Fruit fly (Drosophila melanogaster) whole organism, embryonic: ENCODE measurements around the gene par-6.

Experiments
- Asciz ChIP-seq: fragments of 200-800 bp; sonication (Bioruptor generic); optimal IDR thresholded peaks from 2 replicates; lab custom pipeline; 2017; ENCODE audit warnings: missing biosample characterization, mild to moderate bottlenecking, missing genetic modification characterization, missing genetic modification reagents
- Bdp1 ChIP-seq: fragments of 200-800 bp; sonication (Bioruptor generic); optimal IDR thresholded peaks from 3 replicates; lab custom pipeline; 2016; ENCODE audit warnings: missing biosample characterization, missing genetic modification characterization
- Bgb ChIP-seq: fragments of 200-800 bp; sonication (Bioruptor generic); IDR thresholded peaks from 2 replicates; pipeline ENCODE4 v1.3.6; 2022; ENCODE audit warnings: missing biosample characterization, missing genetic modification characterization; ENCODE audit not compliant: partially characterized antibody
- Blimp-1 ChIP-seq: fragments of 200-800 bp; sonication (Bioruptor generic); optimal IDR thresholded peaks from 3 replicates; lab custom pipeline; 2018; ENCODE audit warnings: missing biosample characterization, missing genetic modification characterization, mild to moderate bottlenecking, moderate library complexity, missing genetic modification reagents
- Bteb2 ChIP-seq: fragments of 200-800 bp; sonication (Bioruptor generic); optimal IDR thresholded peaks from 2 replicates; lab custom pipeline; 2016; ENCODE audit warnings: missing biosample characterization, missing genetic modification characterization
- CG11085 ChIP-seq: fragments of 200-800 bp; sonication (Bioruptor generic); IDR thresholded peaks from 2 replicates; pipeline ENCODE4 v1.3.6; 2022; ENCODE audit warnings: missing biosample characterization, missing genetic modification characterization
- CG11695 ChIP-seq: fragments of 200-800 bp; sonication (Bioruptor generic); IDR thresholded peaks from 3 replicates; pipeline ENCODE4 v1.3.6; 2022; ENCODE audit warnings: missing biosample characterization, missing genetic modification characterization
- CG13123 ChIP-seq: fragments of 200-800 bp; sonication (Bioruptor generic); optimal IDR thresholded peaks from 2 replicates; lab custom pipeline; 2016; ENCODE audit warnings: missing biosample characterization, missing genetic modification characterization
- CG14441 ChIP-seq: fragments of 200-800 bp; sonication (Bioruptor generic); IDR thresholded peaks from 2 replicates; pipeline ENCODE4 v1.3.6; 2022; ENCODE audit warnings: missing biosample characterization, missing genetic modification characterization
- CG15011 ChIP-seq: fragments of 200-800 bp; sonication (Bioruptor generic); optimal IDR thresholded peaks from 3 replicates; lab custom pipeline; 2018; ENCODE audit warnings: missing biosample characterization, mild to moderate bottlenecking, missing genetic modification characterization
- CG15269 ChIP-seq: fragments of 200-800 bp; sonication (Bioruptor generic); optimal IDR thresholded peaks from 2 replicates; lab custom pipeline; 2018; ENCODE audit warnings: missing biosample characterization, mild to moderate bottlenecking, missing genetic modification characterization, moderate library complexity
- CG15479 ChIP-seq: fragments of 200-800 bp; sonication (Bioruptor generic); optimal IDR thresholded peaks from 3 replicates; lab custom pipeline; 2019; ENCODE audit warnings: missing biosample characterization, mild to moderate bottlenecking, missing genetic modification characterization, moderate library complexity
- CG15514 ChIP-seq: fragments of 200-800 bp; sonication (Bioruptor generic); optimal IDR thresholded peaks from 3 replicates; lab custom pipeline; 2017; ENCODE audit warnings: missing biosample characterization, missing genetic modification characterization, mild to moderate bottlenecking, moderate library complexity, missing genetic modification reagents
- CG1792 ChIP-seq: fragments of 200-800 bp; sonication (Bioruptor generic); optimal IDR thresholded peaks from 2 replicates; lab custom pipeline; 2016; ENCODE audit warnings: missing biosample characterization, missing genetic modification characterization
- CG18599 ChIP-seq: fragments of 200-800 bp; sonication (Bioruptor generic); optimal IDR thresholded peaks from 3 replicates; lab custom pipeline; 2017; ENCODE audit warnings: missing biosample characterization, missing genetic modification characterization, mild to moderate bottlenecking, moderate library complexity, missing genetic modification reagents
- CG2889 ChIP-seq: fragments of 200-800 bp; sonication (Bioruptor generic); IDR thresholded peaks from 3 replicates; pipeline ENCODE4 v1.3.6; 2022; ENCODE audit warnings: missing biosample characterization, missing genetic modification characterization
- CG4707 ChIP-seq: fragments of 200-800 bp; sonication (Bioruptor generic); optimal IDR thresholded peaks from 2 replicates; lab custom pipeline; 2018; ENCODE audit warnings: missing biosample characterization, mild to moderate bottlenecking, missing genetic modification characterization, moderate library complexity
- CG6683 ChIP-seq: fragments of 200-800 bp; sonication (Bioruptor generic); optimal IDR thresholded peaks from 2 replicates; lab custom pipeline; 2017; ENCODE audit warnings: missing biosample characterization, mild to moderate bottlenecking, missing genetic modification characterization, missing genetic modification reagents
- CG7271 ChIP-seq: fragments of 200-800 bp; sonication (Bioruptor generic); optimal IDR thresholded peaks from 2 replicates; lab custom pipeline; 2018; ENCODE audit warnings: missing biosample characterization, mild to moderate bottlenecking, missing genetic modification characterization, moderate library complexity
- CkIIα-i1 ChIP-seq: fragments of 200-800 bp; sonication (Bioruptor generic); IDR thresholded peaks from 2 replicates; pipeline ENCODE4 v1.3.6; 2022; ENCODE audit warnings: missing biosample characterization, missing genetic modification characterization
- Doc2 ChIP-seq: fragments of 200-800 bp; sonication (Bioruptor generic); IDR thresholded peaks from 2 replicates; pipeline ENCODE4 v1.3.6; 2022; ENCODE audit warnings: missing biosample characterization, missing genetic modification characterization
- ERR ChIP-seq: fragments of 200-800 bp; sonication (Bioruptor generic); optimal IDR thresholded peaks from 2 replicates; lab custom pipeline; 2016; ENCODE audit warnings: missing biosample characterization, missing genetic modification characterization
- Hr78 ChIP-seq, 2 experiments: fragments of 200-800 bp in 1 of 2; fragments of >200 bp in 1 of 2; sonication (Bioruptor generic) in 1 of 2; optimal IDR thresholded peaks; 2 replicates each; lab custom pipeline; 2017 to 2019; ENCODE audit warnings: missing biosample characterization in 2 of 2, missing genetic modification characterization in 2 of 2, mild to moderate bottlenecking in 1 of 2, moderate library complexity in 1 of 2
- Jarid2 ChIP-seq: fragments of 200-800 bp; sonication (Bioruptor generic); optimal IDR thresholded peaks from 3 replicates; lab custom pipeline; 2017; ENCODE audit warnings: mild to moderate bottlenecking, missing biosample characterization, missing genetic modification reagents, missing genetic modification characterization
- Oli ChIP-seq: fragments of 200-800 bp; sonication (Bioruptor generic); optimal IDR thresholded peaks from 2 replicates; lab custom pipeline; 2018; ENCODE audit warnings: missing biosample characterization, mild to moderate bottlenecking, missing genetic modification characterization, moderate library complexity
- Optix ChIP-seq: fragments of 200-800 bp; sonication (Bioruptor generic); IDR thresholded peaks from 3 replicates; pipeline ENCODE4 v1.3.6; 2022; ENCODE audit warnings: missing biosample characterization, missing genetic modification characterization
- Pdp1 ChIP-seq, 2 experiments: fragments of 200-800 bp; sonication (Bioruptor generic); optimal IDR thresholded peaks; 3 replicates each; lab custom pipeline; 2016; ENCODE audit warnings: missing biosample characterization in 2 of 2, missing genetic modification characterization in 2 of 2, mild to moderate bottlenecking in 1 of 2, moderate library complexity in 1 of 2
- Sry-β ChIP-seq: fragments of 200-800 bp; sonication (Bioruptor generic); optimal IDR thresholded peaks from 2 replicates; lab custom pipeline; 2018; ENCODE audit warnings: missing biosample characterization, mild to moderate bottlenecking, missing genetic modification characterization, moderate library complexity
- Xbp1 ChIP-seq: fragments of 200-800 bp; sonication (Bioruptor generic); optimal IDR thresholded peaks from 3 replicates; lab custom pipeline; 2016; ENCODE audit warnings: missing biosample characterization, mild to moderate bottlenecking, missing genetic modification characterization
- ab ChIP-seq: fragments of 200-800 bp; sonication (Bioruptor generic); optimal IDR thresholded peaks from 2 replicates; lab custom pipeline; 2016; ENCODE audit warnings: missing biosample characterization, missing genetic modification characterization
- ara ChIP-seq: fragments of 200-800 bp; sonication (Bioruptor generic); IDR thresholded peaks from 2 replicates; pipeline ENCODE4 v1.3.6; 2022; ENCODE audit warnings: missing biosample characterization, missing genetic modification characterization
- cg ChIP-seq: fragments of 200-800 bp; sonication (Bioruptor generic); optimal IDR thresholded peaks from 3 replicates; lab custom pipeline; 2019; ENCODE audit warnings: missing biosample characterization, mild to moderate bottlenecking, missing genetic modification characterization, moderate library complexity
- croc ChIP-seq: fragments of 200-800 bp; sonication (Bioruptor generic); conservative IDR thresholded peaks from 3 replicates; pipeline ENCODE4 v1.3.6; 2022; ENCODE audit warnings: missing biosample characterization, missing genetic modification characterization
- crol ChIP-seq: fragments of 200-800 bp; sonication (Bioruptor generic); IDR thresholded peaks from 2 replicates; pipeline ENCODE4 v1.3.6; 2022; ENCODE audit warnings: missing biosample characterization, missing genetic modification characterization
- dimm ChIP-seq: fragments of 200-800 bp; sonication (Bioruptor generic); IDR thresholded peaks from 2 replicates; pipeline ENCODE4 v1.3.6; 2022; ENCODE audit warnings: missing biosample characterization, missing genetic modification characterization
- dm ChIP-seq: fragments of 200-800 bp; sonication (Bioruptor generic); optimal IDR thresholded peaks from 3 replicates; lab custom pipeline; 2016; ENCODE audit warnings: missing biosample characterization, missing genetic modification characterization
- gsb ChIP-seq: fragments of 200-800 bp; sonication (Bioruptor generic); IDR thresholded peaks from 2 replicates; pipeline ENCODE4 v1.3.6; 2022; ENCODE audit warnings: missing biosample characterization, missing genetic modification characterization
- hkb ChIP-seq, 2 experiments: fragments of 200-800 bp in 1 of 2; fragments of >200 bp in 1 of 2; sonication (Bioruptor generic) in 1 of 2; IDR thresholded peaks in 1 of 2; optimal IDR thresholded peaks in 1 of 2; 2 replicates each; pipeline versions ENCODE4 v1.3.6 to Lab custom; 2017 to 2022; ENCODE audit warnings: missing biosample characterization in 1 of 2, missing genetic modification characterization in 1 of 2
- klu ChIP-seq: fragments of 200-800 bp; sonication (Bioruptor generic); IDR thresholded peaks from 2 replicates; pipeline ENCODE4 v1.3.6; 2022; ENCODE audit warnings: missing biosample characterization, missing genetic modification characterization
- luna ChIP-seq: fragments of 200-800 bp; sonication (Bioruptor generic); optimal IDR thresholded peaks from 2 replicates; lab custom pipeline; 2016; ENCODE audit warnings: missing biosample characterization, missing genetic modification characterization
- onecut ChIP-seq: fragments of 200-800 bp; sonication (Bioruptor generic); IDR thresholded peaks from 2 replicates; pipeline ENCODE4 v1.3.6; 2022; ENCODE audit warnings: missing biosample characterization, missing genetic modification characterization
- pb ChIP-seq: fragments of 200-800 bp; sonication (Bioruptor generic); optimal IDR thresholded peaks from 3 replicates; lab custom pipeline; 2016; ENCODE audit warnings: missing biosample characterization, missing genetic modification characterization
- pros ChIP-seq: fragments of 200-800 bp; sonication (Bioruptor generic); optimal IDR thresholded peaks from 3 replicates; lab custom pipeline; 2019; ENCODE audit warnings: missing biosample characterization, mild to moderate bottlenecking, missing genetic modification characterization, moderate library complexity
- seq ChIP-seq: fragments of 200-800 bp; sonication (Bioruptor generic); IDR thresholded peaks from 2 replicates; pipeline ENCODE4 v1.3.6; 2022; ENCODE audit warnings: missing biosample characterization, missing genetic modification characterization
- slou ChIP-seq: fragments of 200-800 bp; sonication (Bioruptor generic); optimal IDR thresholded peaks from 3 replicates; lab custom pipeline; 2016; ENCODE audit warnings: missing biosample characterization, missing genetic modification characterization
- tio ChIP-seq: fragments of 200-800 bp; sonication (Bioruptor generic); optimal IDR thresholded peaks from 2 replicates; lab custom pipeline; 2017; ENCODE audit warnings: missing biosample characterization, missing genetic modification characterization, inconsistent platforms
- toy ChIP-seq: fragments of 200-800 bp; sonication (Bioruptor generic); IDR thresholded peaks from 2 replicates; pipeline ENCODE4 v1.3.6; 2022; ENCODE audit warnings: missing biosample characterization, missing genetic modification characterization
- ttk ChIP-seq: fragments of 200-800 bp; sonication (Bioruptor generic); IDR thresholded peaks from 2 replicates; pipeline ENCODE4 v2.1.2; 2022; ENCODE audit warnings: missing biosample characterization, missing genetic modification characterization

The par-6 gene

DNA sequence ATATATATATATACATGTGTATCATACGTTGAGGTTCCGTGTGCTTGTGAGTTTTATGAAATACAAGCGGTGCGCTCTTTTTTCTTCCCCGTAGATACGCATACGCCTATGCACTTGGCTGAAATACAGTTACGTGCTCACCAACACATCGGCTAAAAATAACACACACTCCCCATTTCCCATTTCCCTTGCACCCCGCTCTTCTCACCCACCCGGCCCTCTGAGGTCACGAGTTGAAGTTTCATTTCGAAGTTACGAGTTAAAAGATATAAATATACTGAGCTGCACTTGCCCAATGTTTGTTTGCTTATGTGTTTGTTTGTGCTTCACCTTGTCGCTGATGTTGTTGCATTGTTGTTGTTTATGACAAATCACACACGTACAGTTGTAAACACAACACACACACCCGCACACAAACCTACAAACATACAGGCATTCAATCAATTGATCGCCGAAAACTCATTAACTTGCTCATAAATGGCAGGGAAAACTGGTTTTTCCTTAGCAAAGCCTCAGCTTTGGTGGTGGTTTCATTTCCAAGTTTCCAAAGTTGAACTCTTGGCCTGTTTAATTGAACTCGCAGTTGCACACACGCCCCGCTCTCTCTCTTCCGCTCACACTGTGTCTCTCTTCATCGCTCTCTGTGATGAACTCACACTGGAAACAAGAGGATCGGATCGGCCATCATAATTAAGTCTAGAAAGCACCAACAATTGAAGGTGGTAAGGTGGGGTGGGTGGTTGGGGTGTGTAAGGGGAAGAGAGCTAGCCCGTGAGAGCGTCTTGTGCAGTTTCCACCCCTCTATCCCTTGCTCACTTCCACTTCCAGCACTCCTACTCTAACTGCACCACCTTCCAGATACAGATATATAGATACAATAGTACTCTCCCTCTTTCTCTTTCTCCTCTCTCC is 44.7 kb upstream of the par-6 start (continued):
- TF ChIP-seq Oli (tag; lab: Kevin White, UChicago) (no peak), Sry-β (GFP tag; lab: Kevin White, UChicago) (no peak), gsb (GFP tag; lab: Robert Waterston, UW) (no peak), ttk (no peak), CG1792 (GFP tag; lab: Kevin White, UChicago) (no peak), Hr78 (GFP tag; optimal IDR thresholded peaks at IDR 0.05; lab: Kevin White, UChicago) (peak in 1 of 2 experiments; percentile 98), CG11695 (no peak), CG15514 (no peak), Asciz (no peak), CG18599 (GFP tag; lab: Kevin White, UChicago) (no peak), ERR (no peak), crol (GFP tag; lab: Robert Waterston, UW) (peak; percentile 92), Pdp1 (GFP tag; optimal IDR thresholded peaks at IDR 0.05; lab: Kevin White, UChicago) (no peak), pros (GFP tag; lab: Kevin White, UChicago) (peak; percentile 99), Bdp1 (GFP tag; lab: Kevin White, UChicago) (no peak), Bgb (GFP tag; lab: Robert Waterston, UW) (no peak), CG14441 (GFP tag; lab: Robert Waterston, UW) (no peak), ab (GFP tag; lab: Kevin White, UChicago) (no peak), Xbp1 (GFP tag; lab: Kevin White, UChicago) (no peak), Doc2 (no peak), CG15011 (no peak), luna (GFP tag; lab: Kevin White, UChicago) (no peak), CG13123 (no peak), klu (GFP tag; lab: Robert Waterston, UW) (no peak), slou (no peak), CG2889 (GFP tag; lab: Robert Waterston, UW) (no peak), CkIIα-i1 (no peak), hkb (optimal IDR thresholded peaks at IDR 0.05; lab: Kevin White, UChicago) (no peak), hkb (GFP tag; IDR thresholded peaks at IDR 0.05; lab: Robert Waterston, UW) (peak; percentile 6; the same call in 1 of the 2 replicates), croc (no peak), Jarid2 (GFP tag; lab: Kevin White, UChicago) (no peak), CG4707 (GFP tag; lab: Kevin White, UChicago) (no peak), tio (GFP tag; lab: Kevin White, UChicago) (no peak), CG15479 (GFP tag; lab: Kevin White, UChicago) (peak; percentile 35), ara (GFP tag; lab: Robert Waterston, UW) (no peak), toy (GFP tag; lab: Robert Waterston, UW) (no peak), CG15269 (no peak), cg (GFP tag; lab: Kevin White, UChicago) (peak; percentile 74), dm (no peak), Bteb2 (GFP tag; lab: Kevin White, UChicago) (no peak), Optix (GFP tag; lab: Robert Waterston, UW) (no peak), pb (GFP tag; lab: Kevin White, UChicago) (no peak), onecut (0 out of 2 replicates have a peak, but pooled peaks have one; percentile 5), CG7271 (tag; lab: Kevin White, UChicago) (no peak), CG6683 (GFP tag; lab: Kevin White, UChicago) (no peak), Blimp-1 (GFP tag; lab: Kevin White, UChicago) (no peak), seq (peak; percentile 80), CG11085 (GFP tag; lab: Robert Waterston, UW) (no peak), dimm (GFP tag; lab: Robert Waterston, UW) (no peak)
